Worm (Caenorhabditis elegans): ENCODE results near the gene srj-10.

DNA sequence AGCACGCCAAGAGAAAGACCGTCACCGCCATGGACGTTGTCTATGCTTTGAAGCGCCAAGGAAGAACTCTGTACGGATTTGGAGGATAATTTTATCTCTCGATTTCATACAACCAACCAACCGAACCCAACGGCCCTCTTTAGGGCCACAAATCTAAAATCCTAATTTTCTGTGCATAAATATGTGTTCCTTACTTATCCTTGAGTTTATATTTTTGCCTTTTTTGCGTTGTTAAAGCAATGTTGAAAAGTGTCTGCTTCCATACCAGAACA lies 31.1 kb downstream of the srj-10 start:
- TF ChIP-seq W03F9.2 (tag; optimal IDR thresholded peaks at IDR 0.05) (no peak), him-1 (tag; optimal IDR thresholded peaks at IDR 0.05) (no peak)

Measured in whole organism, L4/young adult.